Worm (Caenorhabditis elegans): ENCODE results near the gene T04F3.3.

T04F3.3 gene

DNA sequence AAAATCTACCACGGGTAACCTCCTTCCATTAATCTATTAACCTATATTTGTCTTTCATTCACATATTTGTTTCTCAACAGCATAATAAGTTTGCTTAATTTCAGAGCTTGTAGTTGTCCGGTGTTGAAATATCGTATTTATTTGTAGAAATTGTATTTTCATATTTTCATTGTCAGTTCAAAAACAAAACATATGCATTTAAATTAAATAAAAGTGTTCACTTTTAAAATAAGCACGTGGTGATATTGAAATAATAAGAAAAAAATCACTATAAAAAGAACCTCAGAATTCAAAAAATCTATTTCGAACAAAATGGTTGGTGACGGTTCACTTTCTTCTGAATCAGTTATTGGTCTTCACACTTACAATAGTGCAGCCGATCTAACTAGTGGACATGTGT is at the start of gene T04F3.3:
Gene T04F3.3, plus strand, starts transcription at position 301 of the 400 bp plus-strand sequence.
- no peak for TF ChIP-seq tab-1 (GFP tag; IDR thresholded peaks at IDR 0.05)
- TF ChIP-seq cog-1 (tag; optimal IDR thresholded peaks at IDR 0.05), result no peak
- no peak for TF ChIP-seq ref-1 (GFP tag; conservative IDR thresholded peaks at IDR 0.05)
- no peak for TF ChIP-seq med-1 (GFP tag; optimal IDR thresholded peaks at IDR 0.05; ENCODE audit: insufficient read depth)
- TF ChIP-seq ztf-29 (GFP tag; IDR thresholded peaks at IDR 0.05), result no peak
- TF ChIP-seq T22C8.4 (GFP tag; IDR thresholded peaks at IDR 0.05), result no peak
- TF ChIP-seq ztf-23 (GFP tag; IDR thresholded peaks at IDR 0.05), result no peak
- no peak for TF ChIP-seq flt-1 (GFP tag; IDR thresholded peaks at IDR 0.05)
- TF ChIP-seq klf-2 (GFP tag; conservative IDR thresholded peaks at IDR 0.05), result no peak

DNA sequence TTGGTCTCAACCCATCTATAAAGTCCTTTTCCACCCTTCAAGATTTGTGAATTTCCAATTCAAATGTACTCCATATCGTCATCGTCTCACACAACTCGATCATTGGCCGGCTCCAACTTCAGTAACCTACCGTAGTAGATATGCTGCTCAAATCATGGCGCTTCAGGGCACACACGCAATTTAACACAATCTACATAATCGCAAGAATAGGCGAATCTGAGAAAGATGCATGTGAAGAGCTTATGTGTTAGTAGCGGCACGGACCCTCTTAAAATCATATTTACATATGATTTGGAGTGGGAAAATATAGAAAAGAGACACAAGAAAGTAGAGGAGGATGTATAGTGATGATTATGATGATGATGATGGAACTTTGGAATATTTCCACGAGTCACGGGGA is 47.0 kb upstream of the T04F3.3 start:
- TF ChIP-seq T22C8.4 (GFP tag; IDR thresholded peaks at IDR 0.05) (no peak), ztf-29 (GFP tag; IDR thresholded peaks at IDR 0.05) (no peak), cog-1 (tag; optimal IDR thresholded peaks at IDR 0.05) (no peak)

DNA sequence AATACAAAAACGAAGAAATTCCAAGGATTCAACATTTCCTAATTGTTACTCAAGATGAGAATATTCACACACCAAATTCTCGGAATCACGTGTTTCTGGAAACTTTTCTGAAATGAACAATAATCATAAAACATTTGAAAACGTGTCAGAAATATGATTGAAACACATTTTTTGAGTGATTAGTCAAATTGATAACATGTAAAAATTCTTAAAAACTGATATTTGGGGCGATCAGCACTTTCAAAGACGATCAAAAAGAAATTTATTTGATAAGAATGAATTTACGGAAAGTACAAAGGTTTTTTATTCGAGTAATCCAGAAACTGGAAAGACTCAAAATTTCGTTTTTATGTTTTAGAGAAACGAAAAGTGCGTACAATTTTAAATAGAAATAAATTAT is 42.9 kb upstream of the T04F3.3 start, which contains the start of gene tre-3:
Gene tre-3, minus strand, starts transcription at position 107 of the 400 bp plus-strand sequence.
- no peak for TF ChIP-seq cog-1 (tag; optimal IDR thresholded peaks at IDR 0.05)
- no peak for TF ChIP-seq klf-2 (GFP tag; conservative IDR thresholded peaks at IDR 0.05)
- TF ChIP-seq flt-1 (GFP tag; IDR thresholded peaks at IDR 0.05), result no peak
- TF ChIP-seq med-1 (GFP tag; optimal IDR thresholded peaks at IDR 0.05; ENCODE audit: insufficient read depth), result no peak

DNA sequence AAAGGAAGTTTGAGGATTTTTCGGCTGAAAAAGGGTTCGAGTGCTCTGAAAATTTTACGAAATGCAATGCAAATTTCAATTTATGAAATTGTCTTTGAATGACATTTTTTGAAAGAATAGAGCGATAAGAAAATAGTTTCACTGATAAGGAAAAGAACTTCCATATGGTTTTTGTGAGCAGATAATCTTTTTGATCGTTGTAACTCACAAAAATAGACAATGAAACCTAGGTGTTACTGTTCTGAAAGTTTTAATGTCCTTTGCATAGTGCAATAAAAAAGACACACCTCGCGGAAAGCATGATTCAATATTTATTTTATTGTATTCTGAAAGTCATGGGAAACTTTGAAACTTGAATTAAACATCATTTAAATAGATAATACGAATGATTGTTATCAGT is 41.8 kb upstream of the T04F3.3 start:
- TF ChIP-seq klf-2 (GFP tag; conservative IDR thresholded peaks at IDR 0.05), result no peak
- no peak for TF ChIP-seq ztf-29 (GFP tag; IDR thresholded peaks at IDR 0.05)
- no peak for TF ChIP-seq med-1 (GFP tag; optimal IDR thresholded peaks at IDR 0.05; ENCODE audit: insufficient read depth)
- TF ChIP-seq ztf-23 (GFP tag; IDR thresholded peaks at IDR 0.05), result no peak
- no peak for TF ChIP-seq cog-1 (tag; optimal IDR thresholded peaks at IDR 0.05)
- TF ChIP-seq tab-1 (GFP tag; IDR thresholded peaks at IDR 0.05), result no peak
- TF ChIP-seq T22C8.4 (GFP tag; IDR thresholded peaks at IDR 0.05), result no peak
- no peak for TF ChIP-seq ref-1 (GFP tag; conservative IDR thresholded peaks at IDR 0.05)
- TF ChIP-seq flt-1 (GFP tag; IDR thresholded peaks at IDR 0.05), result no peak

DNA sequence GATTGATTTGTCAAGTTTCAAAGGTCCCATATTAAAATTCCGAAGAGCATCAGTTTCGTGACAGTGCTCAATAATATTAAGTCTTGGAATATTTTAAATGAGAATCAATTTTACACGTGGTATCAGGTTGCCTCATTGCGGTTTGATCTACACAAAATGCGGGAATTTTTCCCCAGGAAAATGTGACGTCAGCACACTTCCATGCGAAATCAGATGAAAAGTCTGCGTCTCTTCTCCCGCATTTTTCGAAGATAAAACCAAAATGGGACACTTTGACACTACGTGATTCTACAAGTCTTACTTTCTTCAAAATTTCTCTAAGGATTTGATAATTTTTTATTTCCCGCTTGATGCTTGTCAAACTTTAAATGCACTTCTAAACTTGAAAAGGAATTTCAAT is 35.9 kb upstream of the T04F3.3 start:
- TF ChIP-seq ztf-23 (GFP tag; IDR thresholded peaks at IDR 0.05), result no peak
- no peak for TF ChIP-seq flt-1 (GFP tag; IDR thresholded peaks at IDR 0.05)
- TF ChIP-seq cog-1 (tag; optimal IDR thresholded peaks at IDR 0.05), result no peak
- TF ChIP-seq ztf-29 (GFP tag; IDR thresholded peaks at IDR 0.05), result no peak
- no peak for TF ChIP-seq tab-1 (GFP tag; IDR thresholded peaks at IDR 0.05)
- TF ChIP-seq med-1 (GFP tag; optimal IDR thresholded peaks at IDR 0.05; ENCODE audit: insufficient read depth), result no peak
- no peak for TF ChIP-seq klf-2 (GFP tag; conservative IDR thresholded peaks at IDR 0.05)
- TF ChIP-seq ref-1 (GFP tag; conservative IDR thresholded peaks at IDR 0.05), result no peak

DNA sequence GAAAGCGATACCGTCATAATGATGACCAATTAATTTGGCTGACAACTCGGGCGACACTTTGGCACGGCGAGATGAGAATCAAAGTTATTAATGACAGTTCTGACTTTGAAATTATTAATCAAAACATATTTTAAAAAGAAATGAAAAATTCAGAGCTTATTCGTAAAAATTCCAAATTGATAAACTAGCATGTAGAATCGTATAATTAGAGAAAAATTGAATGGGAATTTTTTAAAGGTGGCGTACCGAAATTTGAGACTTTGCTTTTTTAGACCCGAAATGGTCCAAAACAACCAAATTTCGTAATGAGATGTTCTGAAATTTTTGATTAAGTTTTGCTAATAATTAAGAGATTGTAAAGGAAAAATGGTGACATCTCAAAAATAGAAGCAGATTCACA is 32.8 kb upstream of the T04F3.3 start, which contains the start of gene daf-11:
Gene daf-11, minus strand, starts transcription at position 101 of the 400 bp plus-strand sequence.
- TF ChIP-seq T22C8.4 (GFP tag; IDR thresholded peaks at IDR 0.05) (no peak), ztf-23 (GFP tag; IDR thresholded peaks at IDR 0.05) (no peak), cog-1 (tag; optimal IDR thresholded peaks at IDR 0.05) (no peak), med-1 (GFP tag; optimal IDR thresholded peaks at IDR 0.05; ENCODE audit: insufficient read depth) (no peak), flt-1 (GFP tag; IDR thresholded peaks at IDR 0.05) (no peak), tab-1 (GFP tag; IDR thresholded peaks at IDR 0.05) (no peak), ztf-29 (GFP tag; IDR thresholded peaks at IDR 0.05) (no peak), klf-2 (GFP tag; conservative IDR thresholded peaks at IDR 0.05) (no peak), ref-1 (GFP tag; conservative IDR thresholded peaks at IDR 0.05) (no peak)

DNA sequence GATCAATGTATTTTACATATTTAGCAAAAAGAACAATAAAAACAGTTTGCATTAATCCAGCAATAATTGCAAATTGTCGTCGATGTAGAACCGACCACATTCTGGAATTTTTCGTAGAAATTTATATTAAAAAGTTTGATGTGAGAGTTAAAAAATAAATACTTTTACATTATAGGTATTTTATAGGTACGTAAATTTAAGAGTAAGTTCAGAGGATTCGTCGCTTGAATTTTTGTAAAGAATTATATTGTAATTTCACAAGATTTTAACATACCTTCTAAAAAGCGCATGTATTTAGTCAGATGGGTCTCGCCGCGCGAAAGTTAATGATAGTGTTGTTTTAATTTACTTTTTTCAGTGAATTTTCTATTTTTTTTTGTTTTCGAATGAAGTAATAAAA is 28.7 kb upstream of the T04F3.3 start, which contains the start of gene rhr-2:
Gene rhr-2, minus strand, starts transcription at position 101 of the 400 bp plus-strand sequence.
- TF ChIP-seq tab-1 (GFP tag; IDR thresholded peaks at IDR 0.05), result no peak
- no peak for TF ChIP-seq cog-1 (tag; optimal IDR thresholded peaks at IDR 0.05)

DNA sequence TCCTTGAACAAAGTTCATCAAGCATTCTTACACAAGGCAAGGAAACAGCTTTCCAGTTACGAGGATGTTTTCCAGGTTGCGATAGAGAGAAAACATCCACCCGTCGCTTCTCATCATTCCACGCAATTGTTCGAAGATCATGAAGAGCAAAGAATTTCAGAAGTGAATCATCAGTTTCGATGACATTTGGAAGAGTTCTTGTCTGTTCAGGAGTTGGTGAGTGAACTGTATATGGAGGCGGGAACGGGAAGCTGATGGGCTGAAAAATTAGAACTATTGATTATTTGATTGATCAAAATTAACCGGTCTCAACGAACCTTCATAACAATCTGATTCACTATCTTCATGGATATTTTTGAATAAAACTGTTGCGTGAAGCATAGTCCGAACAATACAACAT is 26.7 kb upstream of the T04F3.3 start:
- TF ChIP-seq ztf-23 (GFP tag; IDR thresholded peaks at IDR 0.05), result no peak
- TF ChIP-seq klf-2 (GFP tag; conservative IDR thresholded peaks at IDR 0.05), result no peak
- TF ChIP-seq T22C8.4 (GFP tag; IDR thresholded peaks at IDR 0.05), result no peak
- no peak for TF ChIP-seq flt-1 (GFP tag; IDR thresholded peaks at IDR 0.05)
- TF ChIP-seq cog-1 (tag; optimal IDR thresholded peaks at IDR 0.05), result no peak
- no peak for TF ChIP-seq tab-1 (GFP tag; IDR thresholded peaks at IDR 0.05)
- TF ChIP-seq med-1 (GFP tag; optimal IDR thresholded peaks at IDR 0.05; ENCODE audit: insufficient read depth), result no peak
- TF ChIP-seq ref-1 (GFP tag; conservative IDR thresholded peaks at IDR 0.05), result no peak
- no peak for TF ChIP-seq ztf-29 (GFP tag; IDR thresholded peaks at IDR 0.05)

DNA sequence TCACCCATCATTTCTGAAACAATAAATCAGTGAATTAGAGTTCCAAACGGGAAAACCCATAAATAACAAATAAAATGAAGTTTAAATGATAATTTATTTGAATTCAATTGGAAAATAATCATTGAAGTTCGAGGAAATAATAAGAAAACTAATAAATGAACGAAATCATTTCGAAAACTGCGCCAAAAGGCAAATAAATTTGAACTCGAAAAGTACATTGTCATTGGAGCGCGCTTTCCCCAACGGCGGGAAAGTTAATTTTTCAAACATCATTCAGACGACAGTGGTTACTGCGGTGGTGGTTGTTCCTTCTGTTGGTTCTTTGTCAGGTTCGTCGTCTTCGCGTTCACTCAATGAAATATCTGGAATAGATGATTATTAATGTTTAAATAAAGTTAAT is 25.3 kb upstream of the T04F3.3 start, which contains the start of gene npp-22:
Gene npp-22, minus strand, starts transcription at position 13 of the 400 bp plus-strand sequence.
- TF ChIP-seq klf-2 (GFP tag; conservative IDR thresholded peaks at IDR 0.05) (no peak), med-1 (GFP tag; optimal IDR thresholded peaks at IDR 0.05; ENCODE audit: insufficient read depth) (no peak), ztf-23 (GFP tag; IDR thresholded peaks at IDR 0.05) (no peak), tab-1 (GFP tag; IDR thresholded peaks at IDR 0.05) (no peak), T22C8.4 (GFP tag; IDR thresholded peaks at IDR 0.05) (no peak), flt-1 (GFP tag; IDR thresholded peaks at IDR 0.05) (no peak), ref-1 (GFP tag; conservative IDR thresholded peaks at IDR 0.05) (no peak), ztf-29 (GFP tag; IDR thresholded peaks at IDR 0.05) (no peak), cog-1 (tag; optimal IDR thresholded peaks at IDR 0.05) (no peak)

DNA sequence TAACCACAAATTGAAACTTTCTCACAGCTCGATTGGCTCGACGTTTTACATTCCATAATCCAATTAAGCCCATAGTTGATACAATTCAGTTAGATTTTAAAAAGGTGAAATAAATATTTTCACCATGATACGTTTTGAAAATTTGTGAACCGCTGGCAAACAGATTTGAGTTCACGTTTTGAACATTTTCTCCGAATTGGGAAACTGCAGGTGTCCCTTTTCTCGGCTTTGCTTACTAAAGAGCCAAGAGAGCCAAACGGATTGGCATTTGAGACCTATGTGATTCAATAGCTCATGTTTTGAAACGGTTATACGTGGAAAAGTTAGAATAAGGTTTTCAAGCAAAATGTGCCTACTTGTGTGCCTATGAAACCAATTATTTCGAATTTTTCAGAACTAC is 21.8 kb upstream of the T04F3.3 start, which contains the start of gene spe-42:
Gene spe-42, minus strand, starts transcription at position 101 of the 400 bp plus-strand sequence.
- TF ChIP-seq klf-2 (GFP tag; conservative IDR thresholded peaks at IDR 0.05), result no peak
- no peak for TF ChIP-seq med-1 (GFP tag; optimal IDR thresholded peaks at IDR 0.05; ENCODE audit: insufficient read depth)
- TF ChIP-seq tab-1 (GFP tag; IDR thresholded peaks at IDR 0.05), result no peak
- TF ChIP-seq ref-1 (GFP tag; conservative IDR thresholded peaks at IDR 0.05), result no peak
- TF ChIP-seq ztf-29 (GFP tag; IDR thresholded peaks at IDR 0.05), result no peak
- no peak for TF ChIP-seq T22C8.4 (GFP tag; IDR thresholded peaks at IDR 0.05)
- no peak for TF ChIP-seq cog-1 (tag; optimal IDR thresholded peaks at IDR 0.05)
- TF ChIP-seq ztf-23 (GFP tag; IDR thresholded peaks at IDR 0.05), result no peak
- TF ChIP-seq flt-1 (GFP tag; IDR thresholded peaks at IDR 0.05), result no peak
